Worm (Caenorhabditis elegans): ENCODE measurements around the gene Y54G2A.32.
"Not testable (repeated sequence)": the region's sequence is repeated elsewhere in the genome, so short reads cannot be mapped to it uniquely, and the experiment has no call there.

DNA sequence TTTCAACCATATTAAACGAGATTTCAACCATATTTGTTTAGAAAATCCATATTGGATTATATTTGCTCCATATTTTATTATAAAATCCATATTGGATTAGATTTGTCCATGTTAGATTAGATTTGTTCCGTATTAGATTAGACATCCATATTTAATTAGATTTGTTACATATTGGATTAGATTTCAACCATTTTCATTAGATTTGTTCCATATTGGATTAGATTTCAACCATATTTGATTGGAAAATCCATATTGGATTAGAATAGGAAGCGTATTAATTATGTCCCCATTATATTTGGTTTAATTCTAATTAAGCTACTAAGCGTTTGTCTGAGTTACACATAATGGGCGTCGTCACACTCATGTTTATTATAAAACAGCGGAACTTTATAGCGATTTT is 2.2 kb upstream of the Y54G2A.32 start, which contains the start of gene Y54G2A.44:
- not testable (repeated sequence) for TF ChIP-seq dmd-4 (tag; optimal IDR thresholded peaks at IDR 0.05; ENCODE audit: borderline replicate concordance); ttx-3 (tag; optimal IDR thresholded peaks at IDR 0.05); nhr-232 (tag; optimal IDR thresholded peaks at IDR 0.05); ceh-19 (GFP tag; optimal IDR thresholded peaks at IDR 0.05); ceh-45 (GFP tag; IDR thresholded peaks at IDR 0.05); hlh-6 (tag; optimal IDR thresholded peaks at IDR 0.05)
